Fruit fly (Drosophila melanogaster): ENCODE measurements around the gene cmet.

DNA sequence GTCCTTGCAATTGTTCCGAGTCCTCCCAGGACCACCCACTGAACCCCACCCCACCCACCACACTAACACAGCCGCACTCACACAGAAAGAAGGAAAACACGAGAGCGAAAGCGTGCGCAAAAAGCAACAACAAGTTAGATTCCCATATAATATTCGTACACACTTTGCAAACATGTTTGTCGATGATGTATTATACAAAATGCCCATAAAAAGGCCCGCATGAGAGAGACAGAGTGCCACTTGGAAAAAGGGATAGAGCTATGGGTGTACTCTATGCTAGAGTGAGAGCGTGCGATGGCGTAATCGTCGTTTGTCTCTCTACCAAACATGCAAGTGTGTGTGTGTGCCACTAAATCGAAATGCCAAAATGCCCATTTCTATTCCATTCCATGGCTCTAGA lies 21.1 kb downstream of the cmet start:
- TF ChIP-seq psq (optimal IDR thresholded peaks at IDR 0.05), result no peak
- TF ChIP-seq insv (optimal IDR thresholded peaks at IDR 0.05), result no peak
- no peak for TF ChIP-seq h (optimal IDR thresholded peaks at IDR 0.05)
- TF ChIP-seq ttk (optimal IDR thresholded peaks at IDR 0.05), result no peak

Measured in Kc167 (cell line).